Fruit fly (Drosophila melanogaster): ENCODE measurements around the gene Iris.

The Iris gene

DNA sequence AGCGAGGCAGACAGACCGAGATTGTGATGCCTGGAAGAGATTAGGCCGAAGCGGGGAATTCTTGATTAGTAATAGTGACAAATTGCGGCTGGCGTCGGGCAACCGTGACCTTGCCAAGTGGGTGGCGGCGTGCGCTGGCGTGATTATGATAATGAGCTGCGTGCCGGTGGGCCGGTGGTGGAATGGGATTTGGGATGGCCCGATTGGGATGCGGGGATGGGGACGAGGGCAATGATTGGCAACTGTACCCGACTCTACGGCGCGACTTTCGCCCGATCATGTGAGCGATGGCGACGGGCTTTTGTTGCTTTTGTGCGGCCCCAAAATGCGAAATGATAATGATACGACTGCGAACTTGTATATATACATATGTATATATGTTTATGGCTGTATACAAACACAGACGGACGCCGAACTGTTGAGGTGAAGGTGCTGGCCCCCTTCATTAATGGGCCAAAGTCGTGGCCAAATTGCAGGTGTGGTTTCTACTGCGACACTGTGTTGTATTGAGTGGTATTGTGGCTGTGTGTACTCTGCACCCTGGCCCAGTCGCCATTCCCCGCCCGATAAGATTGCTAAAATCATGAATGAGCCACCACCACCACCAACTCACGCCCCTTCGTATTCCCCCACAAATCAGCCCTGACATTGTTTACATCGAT lies 17.1 kb downstream of the Iris start:
- TF ChIP-seq dl (GFP tag; optimal IDR thresholded peaks at IDR 0.05; ENCODE audit: insufficient read depth in 1 of 2, partially characterized antibody in 2 of 2) (no peak), psq (GFP tag; optimal IDR thresholded peaks at IDR 0.05) (no peak), br (GFP tag; optimal IDR thresholded peaks at IDR 0.05) (peak; percentile 19), Vsx2 (GFP tag; optimal IDR thresholded peaks at IDR 0.05; ENCODE audit: partially characterized antibody) (no peak), tai (GFP tag; optimal IDR thresholded peaks at IDR 0.05) (no peak), jim (GFP tag; optimal IDR thresholded peaks at IDR 0.05) (no peak), Myc (optimal IDR thresholded peaks at IDR 0.05) (no peak), OdsH (GFP tag; optimal IDR thresholded peaks at IDR 0.05) (no peak), h (GFP tag; optimal IDR thresholded peaks at IDR 0.05) (peak; percentile 67), woc (GFP tag; optimal IDR thresholded peaks at IDR 0.05) (no peak), Rel (GFP tag; optimal IDR thresholded peaks at IDR 0.05) (peak; percentile 58), Rel (tag; optimal IDR thresholded peaks at IDR 0.05) (peak; percentile 74), Sp1 (GFP tag; optimal IDR thresholded peaks at IDR 0.05) (no peak), Hr78 (GFP tag; optimal IDR thresholded peaks at IDR 0.05) (no peak), lola (GFP tag; optimal IDR thresholded peaks at IDR 0.05) (no peak), GATAd (GFP tag; optimal IDR thresholded peaks at IDR 0.05) (no peak), CG9705 (GFP tag; optimal IDR thresholded peaks at IDR 0.05) (no peak), sv (GFP tag; optimal IDR thresholded peaks at IDR 0.05) (no peak), N (GFP tag; optimal IDR thresholded peaks at IDR 0.05) (no peak), foxo (GFP tag; optimal IDR thresholded peaks at IDR 0.05) (peak in 1 of 2 experiments; percentile 2), Hnf4 (GFP tag; optimal IDR thresholded peaks at IDR 0.05) (peak; percentile 76), CG32264 (GFP tag; optimal IDR thresholded peaks at IDR 0.05) (no peak), dsf (GFP tag; optimal IDR thresholded peaks at IDR 0.05; ENCODE audit: borderline replicate concordance) (no peak), Jra (GFP tag; optimal IDR thresholded peaks at IDR 0.05) (peak; percentile 48), Dif (GFP tag; optimal IDR thresholded peaks at IDR 0.05; ENCODE audit: partially characterized antibody) (no peak), CrebA (GFP tag; optimal IDR thresholded peaks at IDR 0.05; ENCODE audit: borderline replicate concordance) (no peak), pan (optimal IDR thresholded peaks at IDR 0.05) (no peak), Mio (GFP tag; optimal IDR thresholded peaks at IDR 0.05) (no peak), Hr83 (GFP tag; optimal IDR thresholded peaks at IDR 0.05; ENCODE audit: poor library complexity, severe bottlenecking) (no peak), fru (GFP tag; optimal IDR thresholded peaks at IDR 0.05) (peak; percentile 24)

DNA sequence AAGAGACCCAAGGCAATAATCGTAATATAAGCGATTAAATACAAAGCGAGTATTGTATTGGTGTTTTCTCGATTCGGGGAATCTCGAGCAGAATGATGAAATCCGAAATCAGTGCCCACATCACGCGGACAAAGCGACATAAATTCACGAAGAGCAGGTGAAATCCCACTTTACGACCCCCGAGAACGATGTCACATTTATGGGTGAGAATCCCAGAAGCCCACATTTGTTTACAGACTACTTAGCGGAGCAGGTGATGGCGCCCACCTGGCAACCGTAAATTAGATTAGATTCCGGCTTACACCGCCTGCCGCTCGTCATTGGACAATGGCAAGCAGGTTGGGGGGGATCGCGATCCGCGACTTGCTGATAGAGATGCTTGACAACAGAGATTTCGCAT lies 19.7 kb downstream of the Iris start:
- TF ChIP-seq dl (GFP tag; optimal IDR thresholded peaks at IDR 0.05; ENCODE audit: insufficient read depth in 1 of 2, partially characterized antibody in 2 of 2) = no peak
- TF ChIP-seq sage (GFP tag; optimal IDR thresholded peaks at IDR 0.05) = no peak
- no peak for TF ChIP-seq Rel (GFP tag; optimal IDR thresholded peaks at IDR 0.05)
- peak; percentile 84 for TF ChIP-seq Rel (tag; optimal IDR thresholded peaks at IDR 0.05)
- no peak for TF ChIP-seq GATAd (GFP tag; optimal IDR thresholded peaks at IDR 0.05)

DNA sequence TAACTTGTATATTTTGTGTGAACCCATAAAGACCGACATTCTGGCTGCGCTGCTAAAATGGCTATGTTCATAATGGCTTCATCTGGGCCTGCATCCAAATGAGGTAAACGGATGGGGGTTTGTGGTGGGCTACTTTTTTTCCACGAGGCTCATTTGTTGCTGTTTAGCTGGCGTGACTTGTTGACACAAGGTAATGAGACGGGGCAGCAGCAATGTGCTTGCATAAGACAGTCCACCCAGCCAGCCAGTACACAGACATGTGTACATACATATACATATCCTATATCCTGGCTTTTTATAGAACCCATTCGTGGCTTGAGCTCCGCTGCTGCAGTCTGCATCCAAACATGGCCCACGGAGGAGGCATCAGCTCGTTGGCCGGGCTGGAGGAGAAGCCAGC lies 21.3 kb downstream of the Iris start, which contains the start of gene CG14340:
Gene CG14340 (plus strand): TSS at position 301 of the 400 bp plus-strand sequence.
- TF ChIP-seq sv (GFP tag; optimal IDR thresholded peaks at IDR 0.05) = no peak
- no peak for TF ChIP-seq usp (GFP tag; optimal IDR thresholded peaks at IDR 0.05)
- TF ChIP-seq Hnf4 (GFP tag; optimal IDR thresholded peaks at IDR 0.05) = no peak
- TF ChIP-seq Jra (GFP tag; optimal IDR thresholded peaks at IDR 0.05) = no peak
- no peak for TF ChIP-seq psq (GFP tag; optimal IDR thresholded peaks at IDR 0.05)
- TF ChIP-seq Vsx2 (GFP tag; optimal IDR thresholded peaks at IDR 0.05; ENCODE audit: partially characterized antibody) = no peak

DNA sequence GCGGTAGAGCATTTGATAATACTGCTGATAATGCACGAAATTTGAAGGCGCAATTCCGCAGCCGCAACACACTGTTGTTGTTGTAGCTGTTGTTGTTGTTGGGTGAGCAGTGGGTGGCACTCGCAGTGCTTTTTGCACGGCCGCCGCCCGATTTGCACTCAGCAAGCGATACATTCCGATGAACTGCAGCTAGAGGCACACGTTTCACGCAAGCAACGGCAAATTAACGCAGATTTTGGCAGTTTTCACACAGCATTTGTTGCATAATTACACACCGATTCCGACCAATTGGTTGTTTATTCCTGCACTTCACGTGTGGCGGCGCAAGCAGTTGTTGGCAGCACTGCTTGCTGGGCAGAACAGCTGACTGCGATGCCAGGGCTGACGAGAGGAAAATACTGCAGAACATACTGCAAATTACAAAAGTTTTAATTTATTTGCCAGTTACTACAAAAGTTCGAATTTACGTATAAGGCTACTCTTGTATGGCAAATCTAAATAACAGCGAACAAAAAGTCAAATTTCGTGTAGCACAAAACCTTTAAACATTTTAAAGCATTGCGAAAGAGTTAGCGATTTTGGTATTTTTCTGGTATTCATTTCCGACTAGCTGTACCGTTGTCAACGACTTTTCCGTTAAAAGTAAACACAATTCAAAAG lies 25.7 kb downstream of the Iris start, which contains the start of the genes PolrMT and CG14339:
Gene PolrMT (minus strand): TSS at position 345 of the 660 bp plus-strand sequence.
Gene CG14339 (plus strand): TSS at position 512 of the 660 bp plus-strand sequence.
- TF ChIP-seq fru (GFP tag; optimal IDR thresholded peaks at IDR 0.05) (no peak), rgr (GFP tag; optimal IDR thresholded peaks at IDR 0.05) (peak; percentile 27), Myc (optimal IDR thresholded peaks at IDR 0.05) (peak; percentile 6), Rel (GFP tag; optimal IDR thresholded peaks at IDR 0.05) (no peak), Rel (tag; optimal IDR thresholded peaks at IDR 0.05) (peak; percentile 36), Mio (GFP tag; optimal IDR thresholded peaks at IDR 0.05) (no peak), CG32264 (GFP tag; optimal IDR thresholded peaks at IDR 0.05) (no peak), woc (GFP tag; optimal IDR thresholded peaks at IDR 0.05) (no peak), N (GFP tag; optimal IDR thresholded peaks at IDR 0.05) (peak; percentile 51), Dif (GFP tag; optimal IDR thresholded peaks at IDR 0.05; ENCODE audit: partially characterized antibody) (no peak)
